Worm (Caenorhabditis elegans) whole organism, L1 larva: ENCODE results near the gene R10E4.11.

Experiments used
- ceh-63 ChIP-seq: fragments of 200-800 bp; sonication (Bioruptor generic); optimal IDR thresholded peaks from 2 replicates; lab custom pipeline; 2018; ENCODE audit warnings: mild to moderate bottlenecking, missing genetic modification characterization, missing compliant biosample characterization
- nhr-77 ChIP-seq: fragments of 150-350 bp; optimal IDR thresholded peaks from 2 replicates; lab custom pipeline; 2014; ENCODE audit warnings: missing biosample characterization, missing genetic modification characterization
- vab-15 ChIP-seq: sonication (generic microtip); optimal IDR thresholded peaks from 2 replicates; lab custom pipeline; 2017; ENCODE audit warnings: missing genotype, mild to moderate bottlenecking, missing genetic modification characterization, missing compliant biosample characterization

R10E4.11 gene

ce11 chrIII:4247571-4247970, 53.3 kb downstream of the R10E4.11 start, which contains the start of gene Y44F5A.1:
TSS of gene Y44F5A.1 (minus strand) at chrIII:4247671.
- TF ChIP-seq ceh-63 (no peak), nhr-77 (tag; lab: Kevin White, UChicago) (no peak), vab-15 (tag; lab: Kevin White, UChicago) (no peak)
